Fruit fly (Drosophila melanogaster) whole organism, embryonic: ENCODE data around the gene Pex11c.

Experiments
- CG18764 ChIP-seq: fragments of 200-800 bp; sonication (Bioruptor generic); optimal IDR thresholded peaks from 3 replicates; lab custom pipeline; 2016; ENCODE audit warnings: missing biosample characterization, missing genetic modification characterization
- Dll ChIP-seq: fragments of 200-800 bp; sonication (Bioruptor generic); IDR thresholded peaks from 4 replicates; pipeline ENCODE4 v1.3.6; 2022; ENCODE audit warnings: missing biosample characterization, missing genetic modification characterization; ENCODE audit not compliant: partially characterized antibody
- cg ChIP-seq: fragments of 200-800 bp; sonication (Bioruptor generic); optimal IDR thresholded peaks from 3 replicates; lab custom pipeline; 2019; ENCODE audit warnings: missing biosample characterization, mild to moderate bottlenecking, missing genetic modification characterization, moderate library complexity
- danr ChIP-seq: fragments of 200-800 bp; sonication (Bioruptor generic); IDR thresholded peaks from 2 replicates; pipeline ENCODE4 v1.3.6; 2022; ENCODE audit warnings: missing biosample characterization, missing genetic modification characterization
- gt ChIP-seq: fragments of 200-800 bp; sonication (Bioruptor generic); IDR thresholded peaks from 2 replicates; pipeline ENCODE4 v1.3.6; 2022; ENCODE audit warnings: missing biosample characterization, missing genetic modification characterization
- luna ChIP-seq: fragments of 200-800 bp; sonication (Bioruptor generic); optimal IDR thresholded peaks from 2 replicates; lab custom pipeline; 2016; ENCODE audit warnings: missing biosample characterization, missing genetic modification characterization
- maf-S ChIP-seq: fragments of 200-800 bp; sonication (Bioruptor generic); optimal IDR thresholded peaks from 2 replicates; lab custom pipeline; 2016; ENCODE audit warnings: missing biosample characterization, missing genetic modification characterization
- pum ChIP-seq: fragments of 200-800 bp; sonication (Bioruptor generic); optimal IDR thresholded peaks from 2 replicates; lab custom pipeline; 2016; ENCODE audit warnings: missing biosample characterization, missing genetic modification characterization

DNA sequence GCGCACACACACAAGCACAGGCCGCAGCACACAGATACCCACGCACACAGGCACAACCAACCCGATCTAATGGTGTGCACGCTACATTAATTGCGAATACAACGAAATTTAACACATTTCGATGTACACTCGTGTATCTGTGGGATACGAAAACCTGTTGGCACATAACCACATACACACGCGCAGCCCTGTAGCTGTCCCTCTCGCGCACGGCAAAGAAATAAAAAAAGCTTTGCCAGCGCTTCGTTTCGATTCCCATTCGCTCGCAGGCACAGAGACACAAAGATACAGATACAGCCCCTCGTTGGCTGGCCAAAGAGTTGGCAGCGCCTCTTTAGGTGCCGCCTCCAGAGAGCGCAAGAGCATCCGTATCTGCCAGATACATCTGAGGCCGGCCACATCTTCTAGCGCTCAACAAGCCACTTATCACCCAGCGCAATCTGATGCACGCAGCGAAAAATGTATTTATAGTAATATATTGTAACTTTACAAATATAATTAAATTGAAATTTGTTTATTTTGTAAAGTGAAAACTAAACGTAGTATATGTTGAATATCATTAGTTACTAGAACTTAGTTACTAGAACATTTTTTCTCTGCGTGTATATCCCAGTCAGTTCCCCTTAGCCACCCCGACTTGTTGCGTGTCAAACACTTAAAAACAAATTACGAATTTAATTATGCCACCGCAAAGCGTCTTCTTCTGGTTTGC is 35.1 kb downstream of the Pex11c start:
- TF ChIP-seq pum (GFP tag; lab: Kevin White, UChicago) (no peak), luna (GFP tag; lab: Kevin White, UChicago) (no peak), cg (GFP tag; lab: Kevin White, UChicago) (peak; percentile 98), danr (GFP tag; lab: Robert Waterston, UW) (no peak; the same call in 1 of the 2 replicates), CG18764 (GFP tag; lab: Kevin White, UChicago) (peak; percentile 1), Dll (GFP tag; lab: Robert Waterston, UW) (peak; percentile 13; the same call in 1 of the 4 replicates), maf-S (GFP tag; lab: Kevin White, UChicago) (no peak), gt (GFP tag; lab: Robert Waterston, UW) (no peak)
